Fruit fly (Drosophila melanogaster): ENCODE data around the gene Myo95E.

Gene Myo95E

DNA sequence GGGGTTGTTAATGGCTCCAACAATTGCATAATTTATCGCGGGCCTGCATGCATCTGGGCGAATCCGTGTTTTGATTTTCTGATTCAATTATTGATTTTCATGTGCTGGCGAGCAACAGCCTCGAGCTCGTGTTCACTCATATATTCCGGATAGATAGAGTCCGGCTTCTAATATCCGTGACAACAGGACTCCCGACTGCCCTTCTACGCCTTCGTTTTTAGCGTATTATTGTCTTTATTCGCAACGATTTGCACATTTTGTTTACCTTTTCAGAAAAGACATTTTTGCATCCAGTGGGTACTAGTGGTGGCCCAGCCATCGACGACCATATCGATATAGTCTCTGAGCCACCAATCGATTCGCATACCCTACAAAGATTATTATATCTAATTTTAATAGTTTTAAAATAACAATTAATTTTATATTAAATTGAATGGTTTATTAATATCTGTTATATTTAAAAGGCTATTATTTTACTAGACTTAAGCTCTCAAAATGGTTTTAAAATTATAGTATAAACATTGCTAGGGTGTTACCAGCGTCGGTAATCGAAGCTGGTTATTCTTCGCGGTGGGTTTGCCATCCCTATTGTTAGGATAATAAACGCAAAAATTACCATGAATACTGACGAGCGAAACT, at the start of gene Myo95E, which contains the start of gene TBC1d7:
TSS of gene Myo95E (minus strand) at position 326 of the 639 bp plus-strand sequence.
TSS of gene TBC1d7 (plus strand) at position 555 of the 639 bp plus-strand sequence.
- TF ChIP-seq CG8478 (optimal IDR thresholded peaks at IDR 0.05) = no peak
- no peak for TF ChIP-seq CTCF (optimal IDR thresholded peaks at IDR 0.05)

DNA sequence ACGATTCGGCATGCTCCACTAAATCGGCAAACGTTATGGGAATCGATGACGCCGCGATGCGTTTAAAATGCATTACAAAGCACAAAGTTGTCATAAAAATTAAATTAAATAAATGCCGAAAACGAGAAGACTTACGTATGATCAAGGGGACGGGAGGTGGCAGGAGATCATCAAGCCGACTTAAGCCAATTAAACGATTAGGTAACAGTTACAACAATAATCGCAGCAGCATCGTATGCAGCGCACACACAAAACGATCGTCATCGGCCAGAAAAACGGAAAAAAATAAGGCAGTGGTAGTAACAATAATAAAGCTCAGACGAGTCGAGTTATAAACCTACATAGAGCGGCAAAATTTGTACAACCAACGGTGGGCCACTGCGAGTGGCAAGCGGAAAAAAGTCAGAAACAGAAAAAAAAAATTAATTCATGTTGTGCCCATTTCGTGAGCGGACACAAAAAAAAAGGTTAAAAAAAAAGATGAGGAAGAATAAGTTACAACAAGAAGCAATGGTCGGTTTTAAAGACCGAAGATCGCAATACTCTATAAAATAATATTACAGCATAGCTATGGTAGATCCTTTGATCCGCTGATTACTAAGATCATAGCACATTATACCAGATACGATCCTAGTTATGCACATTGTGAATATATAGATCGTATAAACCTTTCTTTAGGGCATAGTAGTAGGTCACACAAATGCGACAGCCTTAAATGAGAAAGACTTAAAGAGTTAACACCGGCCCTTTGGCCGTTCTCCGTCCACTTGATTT, 45.2 kb upstream of the Myo95E start:
- TF ChIP-seq CTCF (optimal IDR thresholded peaks at IDR 0.05) (no peak), CG8478 (optimal IDR thresholded peaks at IDR 0.05) (no peak)

DNA sequence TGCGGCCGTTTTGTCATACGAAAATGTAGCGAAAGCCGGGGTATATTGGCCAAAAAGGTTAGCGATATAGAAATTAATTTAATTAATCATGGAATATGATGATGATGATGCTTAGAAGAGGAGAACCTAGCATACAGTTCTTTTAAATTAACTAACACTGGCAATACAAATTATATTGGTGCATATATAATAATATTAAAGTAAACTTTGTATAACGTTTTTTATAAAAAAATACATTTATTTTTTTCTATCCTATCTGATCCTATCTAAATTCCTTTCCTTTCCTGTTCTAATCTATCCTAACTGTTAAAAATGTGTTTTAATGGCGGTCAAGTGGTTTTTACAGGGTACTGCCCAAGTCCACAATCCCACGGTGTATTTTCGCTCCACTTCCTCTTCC, 44.6 kb upstream of the Myo95E start:
- TF ChIP-seq CG8478 (optimal IDR thresholded peaks at IDR 0.05) (no peak), CTCF (optimal IDR thresholded peaks at IDR 0.05) (no peak)

DNA sequence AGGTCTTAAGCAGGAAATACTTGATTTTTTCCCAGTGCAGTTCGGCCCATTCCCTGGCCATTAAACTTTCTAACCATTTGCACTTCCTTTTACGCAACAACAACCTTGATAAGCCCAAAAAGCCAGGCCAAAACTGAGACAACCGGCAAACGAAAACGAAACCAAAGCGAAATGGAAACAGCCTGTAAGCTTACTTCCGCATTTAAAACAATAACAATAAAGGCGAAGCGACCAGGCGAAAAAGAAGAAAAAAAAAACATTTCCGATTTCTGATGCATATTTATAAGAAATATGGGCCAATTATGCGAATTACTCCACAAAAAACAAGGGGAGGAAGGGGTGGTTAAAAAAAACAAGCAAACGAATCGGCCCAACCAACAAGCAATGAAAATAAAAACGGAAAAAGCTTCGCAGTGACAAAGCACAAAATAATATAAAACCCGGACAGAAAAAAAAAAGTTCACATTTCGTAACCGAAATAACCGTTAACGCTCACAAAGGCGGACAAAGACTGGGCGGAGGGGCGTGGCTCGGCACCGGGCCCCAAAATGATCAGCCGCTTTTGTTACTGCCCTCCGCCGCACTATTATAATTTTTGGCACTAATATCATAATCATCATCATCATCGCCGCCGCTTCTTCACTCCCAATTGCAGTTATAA, 44.1 kb upstream of the Myo95E start:
- TF ChIP-seq CTCF (optimal IDR thresholded peaks at IDR 0.05) (no peak), CG8478 (optimal IDR thresholded peaks at IDR 0.05) (no peak)

DNA sequence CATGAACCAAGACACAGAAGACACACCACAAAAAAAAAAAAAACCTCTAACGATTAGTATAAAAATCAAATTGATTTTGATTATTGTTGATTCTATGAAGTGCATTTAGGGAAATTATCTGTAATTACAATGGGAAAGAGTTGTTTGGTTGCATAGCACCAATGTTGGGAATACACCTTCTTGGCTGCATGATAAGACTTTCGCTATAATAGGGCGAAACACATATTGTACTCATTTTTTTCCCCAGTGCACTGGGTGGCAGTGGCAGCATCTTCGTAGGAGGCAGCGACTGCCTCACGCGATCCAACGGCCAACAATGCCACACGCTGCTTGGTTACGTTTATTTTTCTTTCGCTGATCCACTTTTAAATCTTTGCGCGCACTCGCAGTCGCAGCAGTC, 42.7 kb upstream of the Myo95E start:
- TF ChIP-seq CTCF (optimal IDR thresholded peaks at IDR 0.05) = no peak
- no peak for TF ChIP-seq CG8478 (optimal IDR thresholded peaks at IDR 0.05)

DNA sequence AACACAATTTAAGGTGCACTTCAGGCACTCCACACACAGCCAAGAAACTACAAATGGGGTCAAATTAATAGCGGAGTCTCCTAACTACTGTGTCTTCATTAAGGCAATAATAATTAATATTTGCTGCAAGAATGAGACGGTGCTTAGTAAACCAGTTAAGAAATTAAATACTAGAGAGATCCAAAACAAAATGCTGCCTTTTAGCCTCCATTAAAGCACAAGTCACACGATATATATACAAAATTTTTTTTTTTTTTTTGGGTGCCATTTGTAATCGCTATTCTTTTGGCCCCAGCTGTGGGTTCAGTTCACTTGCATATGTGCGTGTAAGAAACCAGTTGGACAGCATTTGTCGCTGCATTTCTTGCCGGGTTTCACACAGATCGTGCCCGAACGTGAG, 42.1 kb upstream of the Myo95E start:
- TF ChIP-seq CG8478 (optimal IDR thresholded peaks at IDR 0.05) (no peak), CTCF (optimal IDR thresholded peaks at IDR 0.05) (no peak)

DNA sequence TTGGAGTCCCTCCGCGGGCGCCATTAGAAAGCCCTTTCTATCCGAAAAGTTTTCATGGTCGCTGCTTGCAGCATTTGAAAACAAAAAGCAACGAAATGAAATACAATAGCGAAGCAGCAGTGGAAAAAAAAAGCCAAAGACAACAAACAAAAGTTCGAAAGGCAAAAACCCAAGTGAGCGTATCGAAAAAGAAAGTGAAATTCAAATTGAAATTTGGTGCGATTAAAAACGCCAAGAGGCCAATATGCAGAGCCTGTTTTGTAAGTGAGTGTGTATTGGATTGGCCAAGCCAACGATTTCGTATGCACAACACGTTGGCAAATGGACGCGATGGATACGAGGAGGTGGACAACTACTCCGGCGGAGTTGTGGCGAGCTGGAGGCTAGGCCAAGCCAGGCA, 41.4 kb upstream of the Myo95E start:
- TF ChIP-seq CTCF (optimal IDR thresholded peaks at IDR 0.05) (no peak), CG8478 (optimal IDR thresholded peaks at IDR 0.05) (no peak)

DNA sequence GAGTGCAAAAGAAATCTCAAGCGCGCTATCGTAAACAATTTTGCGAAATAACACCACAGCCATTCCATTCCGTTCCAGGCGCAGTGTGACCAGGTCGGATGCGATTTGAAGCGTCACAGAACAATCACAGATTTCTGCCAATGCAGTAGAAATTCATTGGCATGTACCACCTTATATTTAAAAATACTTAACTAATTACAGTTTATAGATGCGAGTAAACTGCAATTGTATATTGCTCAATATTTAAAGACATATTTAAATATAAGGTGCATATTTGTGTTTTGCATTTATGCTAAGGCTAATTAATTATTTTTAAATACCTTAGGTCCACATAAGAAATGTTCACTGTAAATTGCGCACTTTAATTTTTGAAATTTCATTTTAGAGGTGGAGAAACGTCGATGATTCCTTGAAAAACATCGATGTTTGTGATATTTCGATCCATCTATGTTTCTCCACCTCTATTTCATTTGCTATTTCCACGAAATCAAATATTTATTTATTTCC, 32.1 kb upstream of the Myo95E start, which contains the start of the genes SMC6 and CG6204:
TSS of gene SMC6 (minus strand) at position 51 of the 507 bp plus-strand sequence.
TSS of gene CG6204 (plus strand) at position 460 of the 507 bp plus-strand sequence.
- TF ChIP-seq CG8478 (optimal IDR thresholded peaks at IDR 0.05) (no peak), CTCF (optimal IDR thresholded peaks at IDR 0.05) (no peak)

DNA sequence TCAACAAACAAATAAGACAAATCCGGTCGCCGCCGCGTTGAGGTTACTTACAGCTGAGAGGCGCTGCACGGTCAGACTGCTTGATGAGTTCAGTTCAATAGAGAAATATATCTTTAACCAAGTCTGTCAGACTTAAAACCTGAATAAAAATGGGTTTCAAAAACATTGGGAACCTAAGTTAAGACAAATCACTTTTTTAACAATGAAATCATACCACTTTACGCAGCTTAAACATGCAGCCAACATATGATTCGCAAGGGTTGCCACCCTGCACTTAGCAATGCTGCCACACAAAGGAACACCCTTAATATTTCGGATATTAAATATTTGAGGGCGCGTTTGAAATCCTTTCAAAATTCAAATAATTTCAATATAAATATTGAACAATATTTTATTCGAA, 27.3 kb upstream of the Myo95E start, which contains the start of gene CG5515:
TSS of gene CG5515 (minus strand) at position 278 of the 400 bp plus-strand sequence.
- TF ChIP-seq CTCF (optimal IDR thresholded peaks at IDR 0.05) (no peak), CG8478 (optimal IDR thresholded peaks at IDR 0.05) (no peak)

DNA sequence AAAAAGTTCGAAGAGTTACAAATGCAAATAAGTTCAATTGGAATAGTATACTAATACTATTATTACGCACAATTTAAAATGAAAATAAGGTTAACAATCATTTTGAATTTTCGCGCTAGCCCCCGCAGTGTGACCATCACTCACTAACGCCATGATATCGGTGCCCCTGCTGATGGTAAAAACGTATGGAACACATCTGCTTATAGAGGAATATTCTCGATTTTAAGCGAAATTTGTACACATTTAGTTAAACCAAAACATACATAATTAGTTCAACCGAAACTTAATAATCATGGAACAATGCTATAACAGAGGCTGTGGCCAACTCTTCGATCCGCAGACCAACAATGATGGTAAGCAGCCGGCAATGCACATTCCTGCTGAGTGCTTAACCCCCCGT, 24.9 kb upstream of the Myo95E start, which contains the start of gene mora:
TSS of gene mora (plus strand) at position 172 of the 400 bp plus-strand sequence.
- TF ChIP-seq CG8478 (optimal IDR thresholded peaks at IDR 0.05) = no peak
- TF ChIP-seq CTCF (optimal IDR thresholded peaks at IDR 0.05) = no peak

DNA sequence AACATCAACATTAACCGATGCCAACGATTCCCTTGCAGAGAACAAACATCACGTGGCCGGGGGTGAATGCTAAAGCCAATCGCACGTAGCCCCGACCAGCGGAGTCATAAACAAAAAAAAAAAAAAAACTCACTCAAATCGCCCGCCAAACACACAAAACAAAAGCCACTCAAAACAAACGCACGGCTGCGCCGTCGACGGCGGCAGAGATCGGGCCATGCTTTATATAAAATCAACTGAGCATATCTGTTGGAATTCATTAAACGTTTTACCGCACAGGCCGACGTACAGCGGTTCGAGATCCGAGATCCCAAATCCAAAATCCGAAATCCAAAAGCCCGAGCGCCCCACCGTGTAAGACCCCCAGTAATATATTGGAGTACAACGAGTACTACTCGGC, 11.1 kb upstream of the Myo95E start, which contains the start of gene CG13606:
TSS of gene CG13606 (plus strand) at position 250 of the 400 bp plus-strand sequence.
- TF ChIP-seq CG8478 (optimal IDR thresholded peaks at IDR 0.05) = no peak
- TF ChIP-seq CTCF (optimal IDR thresholded peaks at IDR 0.05) = no peak

DNA sequence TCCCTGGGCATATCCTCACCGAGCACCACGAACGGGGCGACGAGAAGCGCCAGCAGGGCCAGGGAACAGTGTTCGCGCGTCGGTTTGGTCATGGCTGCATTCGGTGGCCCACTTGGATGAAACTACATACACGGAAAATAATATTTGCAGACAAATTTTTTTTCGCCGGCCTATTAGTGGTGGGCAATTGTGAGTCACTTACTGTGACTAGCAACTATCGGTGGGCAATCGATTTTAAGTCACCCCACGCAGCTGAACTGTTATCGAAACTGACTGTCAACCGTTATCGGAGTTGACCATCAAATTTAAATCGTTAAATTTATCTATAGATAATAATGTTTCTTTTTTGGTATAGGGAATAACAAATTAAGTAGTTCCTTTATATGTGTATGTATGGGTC, 8.1 kb upstream of the Myo95E start, which contains the start of gene CG5510:
TSS of gene CG5510 (minus strand) at position 201 of the 400 bp plus-strand sequence.
- TF ChIP-seq CG8478 (optimal IDR thresholded peaks at IDR 0.05) (no peak), CTCF (optimal IDR thresholded peaks at IDR 0.05) (peak in 1 of 2 experiments; percentile 14)

DNA sequence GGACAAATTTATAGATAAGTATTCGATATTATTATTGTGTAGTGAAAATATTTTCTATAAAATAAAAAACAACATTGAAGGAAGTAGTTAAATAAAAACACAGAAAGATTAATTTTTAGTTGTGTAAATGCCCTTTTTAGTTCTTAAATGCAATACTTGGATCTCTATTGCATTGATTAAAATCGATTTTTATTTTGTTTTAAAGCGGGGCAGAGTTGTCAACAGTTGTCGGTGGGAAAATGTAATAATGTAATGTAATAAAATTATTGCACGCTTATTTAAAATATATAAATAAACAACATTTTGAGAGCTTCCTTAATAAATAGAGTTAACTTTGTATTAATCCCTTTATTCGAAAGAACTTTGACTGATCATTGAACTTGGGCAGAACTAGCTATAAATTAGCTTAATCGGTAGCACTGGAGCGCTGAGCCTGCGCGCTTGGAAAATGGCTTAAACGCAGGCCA, 2.3 kb upstream of the Myo95E start, which contains the start of gene Apc2:
TSS of gene Apc2 (plus strand) at position 411 of the 467 bp plus-strand sequence.
- TF ChIP-seq CG8478 (optimal IDR thresholded peaks at IDR 0.05) (no peak), CTCF (optimal IDR thresholded peaks at IDR 0.05) (no peak)

DNA sequence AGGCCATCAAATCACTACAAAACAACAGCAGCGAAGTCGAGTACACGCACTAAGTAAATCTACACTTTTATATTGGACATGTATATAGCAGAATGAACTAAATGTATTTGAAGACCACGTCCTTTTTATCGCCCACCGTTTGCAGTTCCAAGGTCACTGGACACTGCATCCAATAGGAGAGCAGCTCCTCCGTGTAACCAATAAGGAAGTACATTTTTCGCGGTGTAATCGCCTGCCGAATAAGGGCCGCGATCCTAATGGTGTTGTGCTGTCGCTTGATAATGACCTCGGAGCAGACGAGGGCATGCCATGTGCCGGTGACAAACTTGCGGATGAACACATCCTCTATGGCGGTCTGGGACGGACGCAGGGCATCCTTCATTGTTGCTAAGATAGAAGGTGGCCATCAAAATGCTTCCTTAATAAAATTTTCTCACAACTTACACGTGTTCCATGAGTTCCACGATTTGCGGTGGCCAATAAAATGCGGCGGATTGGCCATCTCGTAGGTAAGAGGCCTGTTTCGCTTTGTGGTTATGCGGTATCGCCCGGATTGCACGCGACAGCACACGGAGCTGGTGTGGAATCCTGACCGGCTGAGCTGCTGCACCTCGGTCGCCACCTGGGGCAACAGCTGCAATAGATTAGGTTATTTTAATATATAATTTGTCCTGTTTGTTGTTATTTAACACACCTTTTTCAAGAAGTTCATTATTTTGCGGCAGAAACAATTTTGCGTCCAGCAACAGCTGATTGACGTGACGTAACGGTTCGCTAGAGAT, 1.7 kb upstream of the Myo95E start, which contains the start of gene mRpS24:
TSS of gene mRpS24 (minus strand) at position 772 of the 782 bp plus-strand sequence.
- TF ChIP-seq CG8478 (optimal IDR thresholded peaks at IDR 0.05) (no peak), CTCF (optimal IDR thresholded peaks at IDR 0.05) (no peak)
